Fruit fly (Drosophila melanogaster) whole organism, embryonic: ENCODE data around the gene ATPsynC.

Experiments
- Abd-B ChIP-seq: fragments of 200-800 bp; sonication (Bioruptor generic); optimal IDR thresholded peaks from 2 replicates; lab custom pipeline; 2018; ENCODE audit warnings: missing biosample characterization, mild to moderate bottlenecking, missing genetic modification characterization, moderate library complexity
- Adf1 ChIP-seq: fragments of 200-800 bp; sonication (Bioruptor generic); IDR thresholded peaks from 2 replicates; pipeline ENCODE4 v1.3.6; 2022; ENCODE audit warnings: missing biosample characterization, missing genetic modification characterization
- Atf6 ChIP-seq: fragments of 200-800 bp; sonication (Bioruptor generic); IDR thresholded peaks from 2 replicates; pipeline ENCODE4 v1.3.6; 2022; ENCODE audit warnings: missing biosample characterization, missing genetic modification characterization
- Awh ChIP-seq: fragments of 200-800 bp; sonication (Bioruptor generic); IDR thresholded peaks from 2 replicates; pipeline ENCODE4, ENCODE4 v1.3.6; 2022; ENCODE audit warnings: missing biosample characterization, missing genetic modification characterization
- C15 ChIP-seq: fragments of 200-800 bp; sonication (Bioruptor generic); IDR thresholded peaks from 3 replicates; pipeline ENCODE4 v1.3.6; 2022; ENCODE audit warnings: missing biosample characterization, missing genetic modification characterization
- CG10147 ChIP-seq: fragments of 200-800 bp; sonication (Bioruptor generic); optimal IDR thresholded peaks from 2 replicates; lab custom pipeline; 2019; ENCODE audit warnings: missing biosample characterization, mild to moderate bottlenecking, missing genetic modification characterization, moderate library complexity
- CG12104 ChIP-seq: fragments of 200-800 bp; sonication (Bioruptor generic); optimal IDR thresholded peaks from 3 replicates; lab custom pipeline; 2016; ENCODE audit warnings: missing biosample characterization, missing genetic modification characterization
- CG14441 ChIP-seq: fragments of 200-800 bp; sonication (Bioruptor generic); IDR thresholded peaks from 2 replicates; pipeline ENCODE4 v1.3.6; 2022; ENCODE audit warnings: missing biosample characterization, missing genetic modification characterization
- CG15073 ChIP-seq: fragments of 200-800 bp; sonication (Bioruptor generic); optimal IDR thresholded peaks from 2 replicates; lab custom pipeline; 2016; ENCODE audit warnings: missing biosample characterization, missing genetic modification characterization
- CG15696 ChIP-seq: fragments of 200-800 bp; sonication (Bioruptor generic); optimal IDR thresholded peaks from 2 replicates; lab custom pipeline; 2019; ENCODE audit warnings: missing biosample characterization, mild to moderate bottlenecking, missing genetic modification characterization, moderate library complexity
- CG1602 ChIP-seq: fragments of 200-800 bp; sonication (Bioruptor generic); optimal IDR thresholded peaks from 3 replicates; lab custom pipeline; 2016; ENCODE audit warnings: missing biosample characterization, missing genetic modification characterization
- CG18599 ChIP-seq: fragments of 200-800 bp; sonication (Bioruptor generic); optimal IDR thresholded peaks from 3 replicates; lab custom pipeline; 2017; ENCODE audit warnings: missing biosample characterization, missing genetic modification characterization, mild to moderate bottlenecking, moderate library complexity, missing genetic modification reagents
- CG30403 ChIP-seq: fragments of 200-800 bp; sonication (Bioruptor generic); optimal IDR thresholded peaks from 3 replicates; lab custom pipeline; 2016; ENCODE audit warnings: missing biosample characterization, missing genetic modification characterization
- CG34224 ChIP-seq: fragments of 200-800 bp; sonication (Bioruptor generic); IDR thresholded peaks from 3 replicates; pipeline ENCODE4 v1.3.6; 2022; ENCODE audit warnings: missing biosample characterization, missing genetic modification characterization; ENCODE audit not compliant: partially characterized antibody
- CG3726 ChIP-seq: fragments of 200-800 bp; sonication (Bioruptor generic); IDR thresholded peaks from 3 replicates; pipeline ENCODE4, ENCODE4 v1.3.6; 2022; ENCODE audit warnings: missing biosample characterization, missing genetic modification characterization
- CG3995 ChIP-seq: fragments of 200-800 bp; sonication (Bioruptor generic); optimal IDR thresholded peaks from 3 replicates; lab custom pipeline; 2016; ENCODE audit warnings: missing biosample characterization, missing genetic modification characterization
- CG4854 ChIP-seq: fragments of 200-800 bp; sonication (Bioruptor generic); optimal IDR thresholded peaks from 2 replicates; lab custom pipeline; 2016; ENCODE audit warnings: missing biosample characterization, missing genetic modification characterization, inconsistent platforms
- CG6813 ChIP-seq: fragments of 200-800 bp; sonication (Bioruptor generic); optimal IDR thresholded peaks from 2 replicates; lab custom pipeline; 2017; ENCODE audit warnings: missing biosample characterization, missing genetic modification characterization, mild to moderate bottlenecking, moderate library complexity, missing genetic modification reagents
- CG6854 ChIP-seq: fragments of 200-800 bp; sonication (Bioruptor generic); optimal IDR thresholded peaks from 3 replicates; lab custom pipeline; 2017; ENCODE audit warnings: missing biosample characterization, mild to moderate bottlenecking, missing genetic modification characterization
- CG7786 ChIP-seq: fragments of 200-800 bp; sonication (Bioruptor generic); optimal IDR thresholded peaks from 2 replicates; lab custom pipeline; 2016; ENCODE audit warnings: missing biosample characterization, missing genetic modification characterization
- CG7987 ChIP-seq: fragments of 200-800 bp; sonication (Bioruptor generic); optimal IDR thresholded peaks from 2 replicates; lab custom pipeline; 2018; ENCODE audit warnings: missing biosample characterization, mild to moderate bottlenecking, missing genetic modification characterization, moderate library complexity
- CG8388 ChIP-seq: fragments of 200-800 bp; sonication (Bioruptor generic); optimal IDR thresholded peaks from 2 replicates; lab custom pipeline; 2019; ENCODE audit warnings: missing biosample characterization, mild to moderate bottlenecking, missing genetic modification characterization, moderate library complexity
- CG8765 ChIP-seq: fragments of 200-800 bp; sonication (Bioruptor generic); IDR thresholded peaks from 2 replicates; pipeline ENCODE4 v1.3.6; 2022; ENCODE audit warnings: missing biosample characterization, missing genetic modification characterization
- Camta ChIP-seq: fragments of 200-800 bp; sonication (Bioruptor generic); optimal IDR thresholded peaks from 2 replicates; lab custom pipeline; 2016; ENCODE audit warnings: missing biosample characterization, missing genetic modification characterization
- Chrac-16 ChIP-seq: fragments of 200-800 bp; sonication (Bioruptor generic); optimal IDR thresholded peaks from 3 replicates; lab custom pipeline; 2016; ENCODE audit warnings: missing biosample characterization, missing genetic modification characterization
- Dek ChIP-seq: fragments of 200-800 bp; sonication (Bioruptor generic); optimal IDR thresholded peaks from 3 replicates; lab custom pipeline; 2019; ENCODE audit warnings: missing biosample characterization, mild to moderate bottlenecking, missing genetic modification characterization, moderate library complexity
- Dfd ChIP-seq, 2 experiments: fragments of >200 bp; optimal IDR thresholded peaks; 2 replicates each; lab custom pipeline; 2017; ENCODE audit warnings: missing biosample characterization in 2 of 2, missing genetic modification characterization in 2 of 2
- Drgx ChIP-seq: fragments of 200-800 bp; sonication (Bioruptor generic); IDR thresholded peaks from 2 replicates; pipeline ENCODE4 v1.3.6; 2022; ENCODE audit warnings: missing biosample characterization, missing genetic modification characterization
- Elba2 ChIP-seq: fragments of 200-800 bp; sonication (Bioruptor generic); optimal IDR thresholded peaks from 3 replicates; lab custom pipeline; 2016; ENCODE audit warnings: missing biosample characterization, missing genetic modification characterization
- Gug ChIP-seq: fragments of 200-800 bp; sonication (Bioruptor generic); IDR thresholded peaks from 4 replicates; pipeline ENCODE4 v1.3.6; 2022; ENCODE audit warnings: missing biosample characterization, missing genetic modification characterization
- Hand ChIP-seq: fragments of 200-800 bp; sonication (Bioruptor generic); optimal IDR thresholded peaks from 2 replicates; lab custom pipeline; 2017; ENCODE audit warnings: mild to moderate bottlenecking, missing biosample characterization, missing genetic modification reagents, missing genetic modification characterization
- Nf-YA ChIP-seq: fragments of 200-800 bp; sonication (Bioruptor generic); IDR thresholded peaks from 2 replicates; pipeline ENCODE4 v1.3.6; 2022; ENCODE audit warnings: missing biosample characterization, missing genetic modification characterization
- Six4 ChIP-seq: fragments of 200-800 bp; sonication (Bioruptor generic); optimal IDR thresholded peaks from 2 replicates; lab custom pipeline; 2016; ENCODE audit warnings: missing biosample characterization, missing genetic modification characterization
- Sox102F ChIP-seq: fragments of 200-800 bp; sonication (Bioruptor generic); optimal IDR thresholded peaks from 2 replicates; lab custom pipeline; 2018; ENCODE audit warnings: missing biosample characterization, mild to moderate bottlenecking, missing genetic modification characterization, moderate library complexity
- YL-1 ChIP-seq: fragments of 200-800 bp; sonication (Bioruptor generic); optimal IDR thresholded peaks from 3 replicates; lab custom pipeline; 2017; ENCODE audit warnings: missing biosample characterization, mild to moderate bottlenecking, missing genetic modification characterization
- aop ChIP-seq: fragments of 200-800 bp; sonication (Bioruptor generic); IDR thresholded peaks from 2 replicates; pipeline ENCODE4 v1.3.6; 2022; ENCODE audit warnings: missing biosample characterization, missing genetic modification characterization
- chn ChIP-seq: fragments of 200-800 bp; sonication (Bioruptor generic); optimal IDR thresholded peaks from 2 replicates; lab custom pipeline; 2016; ENCODE audit warnings: missing biosample characterization, missing genetic modification characterization
- corto ChIP-seq: fragments of 200-800 bp; sonication (Bioruptor generic); optimal IDR thresholded peaks from 2 replicates; lab custom pipeline; 2016; ENCODE audit warnings: missing biosample characterization, mild to moderate bottlenecking, missing genetic modification characterization, moderate library complexity
- da ChIP-seq: fragments of 200-800 bp; sonication (Bioruptor generic); optimal IDR thresholded peaks from 2 replicates; lab custom pipeline; 2016; ENCODE audit warnings: missing biosample characterization, missing genetic modification characterization
- disco-r ChIP-seq: fragments of 200-800 bp; sonication (Bioruptor generic); optimal IDR thresholded peaks from 2 replicates; lab custom pipeline; 2016; ENCODE audit warnings: missing biosample characterization, missing genetic modification characterization
- eyg ChIP-seq: fragments of 200-800 bp; sonication (Bioruptor generic); optimal IDR thresholded peaks from 3 replicates; lab custom pipeline; 2016; ENCODE audit warnings: missing biosample characterization, missing genetic modification characterization
- ftz-f1 ChIP-seq: fragments of 200-800 bp; sonication (Bioruptor generic); optimal IDR thresholded peaks from 2 replicates; lab custom pipeline; 2016; ENCODE audit warnings: missing biosample characterization, missing genetic modification characterization
- gt ChIP-seq: fragments of 200-800 bp; sonication (Bioruptor generic); IDR thresholded peaks from 2 replicates; pipeline ENCODE4 v1.3.6; 2022; ENCODE audit warnings: missing biosample characterization, missing genetic modification characterization
- hb ChIP-seq: fragments of 200-800 bp; sonication (Bioruptor generic); IDR thresholded peaks from 3 replicates; pipeline ENCODE4 v1.3.6; 2022; ENCODE audit warnings: missing biosample characterization, missing genetic modification characterization; ENCODE audit not compliant: partially characterized antibody
- klu ChIP-seq: fragments of 200-800 bp; sonication (Bioruptor generic); IDR thresholded peaks from 2 replicates; pipeline ENCODE4 v1.3.6; 2022; ENCODE audit warnings: missing biosample characterization, missing genetic modification characterization
- lab ChIP-seq: fragments of 200-800 bp; sonication (Bioruptor generic); optimal IDR thresholded peaks from 3 replicates; lab custom pipeline; 2017; ENCODE audit warnings: missing biosample characterization, missing genetic modification characterization, mild to moderate bottlenecking, moderate library complexity, missing genetic modification reagents
- phol ChIP-seq: fragments of 200-800 bp; sonication (Bioruptor generic); optimal IDR thresholded peaks from 3 replicates; lab custom pipeline; 2018; ENCODE audit warnings: missing biosample characterization, mild to moderate bottlenecking, missing genetic modification characterization, moderate library complexity
- pros ChIP-seq: fragments of 200-800 bp; sonication (Bioruptor generic); optimal IDR thresholded peaks from 3 replicates; lab custom pipeline; 2019; ENCODE audit warnings: missing biosample characterization, mild to moderate bottlenecking, missing genetic modification characterization, moderate library complexity
- slou ChIP-seq: fragments of 200-800 bp; sonication (Bioruptor generic); optimal IDR thresholded peaks from 3 replicates; lab custom pipeline; 2016; ENCODE audit warnings: missing biosample characterization, missing genetic modification characterization
- sr ChIP-seq: fragments of 200-800 bp; sonication (Bioruptor generic); IDR thresholded peaks from 3 replicates; pipeline ENCODE4 v1.3.6; 2022; ENCODE audit warnings: missing biosample characterization, missing genetic modification characterization
- ssp ChIP-seq: fragments of 200-800 bp; sonication (Bioruptor generic); IDR thresholded peaks from 2 replicates; pipeline ENCODE4 v1.3.6; 2022; ENCODE audit warnings: missing biosample characterization, missing genetic modification characterization
- vfl ChIP-seq: fragments of 200-800 bp; sonication (Bioruptor generic); optimal IDR thresholded peaks from 2 replicates; lab custom pipeline; 2016; ENCODE audit warnings: missing biosample characterization, missing genetic modification characterization

The ATPsynC gene

dm6 chr3R:31168968-31169367 is 50.5 kb downstream of the ATPsynC start, which contains the start of gene stops (continued):
- no peak for TF ChIP-seq CG3995 (GFP tag; lab: Kevin White, UChicago)
- no peak for TF ChIP-seq corto (GFP tag; lab: Kevin White, UChicago)
- TF ChIP-seq Atf6 (GFP tag; lab: Robert Waterston, UW): no peak
- TF ChIP-seq CG7987: peak; percentile 65
- peak; percentile 5 for TF ChIP-seq CG18599
- TF ChIP-seq Hand (GFP tag; lab: Kevin White, UChicago): no peak
- no peak for TF ChIP-seq CG34224 (GFP tag; lab: Robert Waterston, UW)
- TF ChIP-seq Camta: peak; percentile 53
- TF ChIP-seq klu: no peak
- TF ChIP-seq CG15696 (tag; lab: Kevin White, UChicago): peak; percentile 31
- TF ChIP-seq Dek (tag; lab: Kevin White, UChicago): no peak
- no peak for TF ChIP-seq Chrac-16 (GFP tag; lab: Kevin White, UChicago)
- TF ChIP-seq Nf-YA (GFP tag; lab: Robert Waterston, UW): no peak
- TF ChIP-seq Adf1 (GFP tag; lab: Robert Waterston, UW): no peak
- no peak for TF ChIP-seq Drgx (GFP tag; lab: Robert Waterston, UW)
- no peak for TF ChIP-seq vfl (GFP tag; lab: Kevin White, UChicago)
- peak; percentile 19 for TF ChIP-seq chn
- TF ChIP-seq slou: no peak
- no peak for TF ChIP-seq CG30403 (GFP tag; lab: Kevin White, UChicago)
- no peak for TF ChIP-seq ftz-f1 (GFP tag; lab: Kevin White, UChicago)
- TF ChIP-seq C15 (GFP tag; lab: Robert Waterston, UW): no peak
- TF ChIP-seq CG8388 (GFP tag; lab: Kevin White, UChicago): no peak
- TF ChIP-seq CG8765 (GFP tag; lab: Robert Waterston, UW): no peak
- peak; percentile 15 for TF ChIP-seq Sox102F (GFP tag; lab: Kevin White, UChicago)
- TF ChIP-seq aop (GFP tag; lab: Robert Waterston, UW): no peak
- no peak for TF ChIP-seq Elba2 (GFP tag; lab: Kevin White, UChicago)
- no peak for TF ChIP-seq CG15073 (GFP tag; lab: Kevin White, UChicago)
- no peak for TF ChIP-seq eyg (GFP tag; lab: Kevin White, UChicago)
- TF ChIP-seq lab (GFP tag; lab: Kevin White, UChicago): peak; percentile 33
- TF ChIP-seq CG1602 (GFP tag; lab: Kevin White, UChicago): peak; percentile 41
- TF ChIP-seq Gug (GFP tag; lab: Robert Waterston, UW): no peak
- no peak for TF ChIP-seq Dfd (GFP tag; optimal IDR thresholded peaks at IDR 0.05; lab: Kevin White, UChicago)
- no peak for TF ChIP-seq Abd-B (GFP tag; lab: Kevin White, UChicago)
- no peak for TF ChIP-seq gt (GFP tag; lab: Robert Waterston, UW)
- TF ChIP-seq ssp (GFP tag; lab: Robert Waterston, UW): no peak
- TF ChIP-seq sr (GFP tag; lab: Robert Waterston, UW): no peak
- no peak for TF ChIP-seq CG4854
- no peak for TF ChIP-seq disco-r (GFP tag; lab: Kevin White, UChicago)
- TF ChIP-seq CG7786 (GFP tag; lab: Kevin White, UChicago): no peak
- TF ChIP-seq CG6813 (GFP tag; lab: Kevin White, UChicago): no peak
- TF ChIP-seq pros (GFP tag; lab: Kevin White, UChicago): no peak
- TF ChIP-seq Awh: peak; percentile 84
- TF ChIP-seq CG14441 (GFP tag; lab: Robert Waterston, UW): no peak
- no peak for TF ChIP-seq CG3726 (GFP tag; lab: Robert Waterston, UW)
- TF ChIP-seq Six4 (GFP tag; lab: Kevin White, UChicago): peak; percentile 14
- no peak for TF ChIP-seq CG10147
- TF ChIP-seq CG12104 (GFP tag; lab: Kevin White, UChicago): no peak
- TF ChIP-seq da: no peak
- no peak for TF ChIP-seq YL-1 (GFP tag; lab: Kevin White, UChicago)
- no peak for TF ChIP-seq phol (tag; lab: Kevin White, UChicago)
- peak; percentile 44 for TF ChIP-seq CG6854 (GFP tag; lab: Kevin White, UChicago)
- TF ChIP-seq hb (GFP tag; lab: Robert Waterston, UW): no peak
